Worm (Caenorhabditis elegans): Measurements from ENCODE around the gene C31B8.12.

DNA sequence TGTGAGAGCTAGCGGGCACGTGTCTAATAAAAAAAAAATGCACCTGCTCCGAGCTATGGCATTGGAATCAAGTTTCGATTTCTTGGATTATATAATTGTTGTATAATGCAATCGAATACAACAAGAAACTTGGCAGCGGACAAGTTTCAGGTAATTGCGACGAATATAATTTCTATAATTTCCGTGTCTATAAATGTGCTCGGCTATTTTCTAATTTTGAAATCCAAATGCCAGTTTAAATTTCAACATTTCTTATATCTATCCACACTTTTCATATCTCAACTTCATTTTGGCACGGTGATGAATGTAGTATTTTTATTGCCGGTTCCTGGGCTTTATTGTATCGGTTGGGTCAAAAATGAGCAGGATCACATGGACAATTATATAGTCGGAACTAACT, 2.3 kb upstream of the C31B8.12 start, which contains the start of gene C31B8.16:
- TF ChIP-seq ama-1 (optimal IDR thresholded peaks at IDR 0.05): no peak
- TF ChIP-seq pes-1 (GFP tag; IDR thresholded peaks at IDR 0.05): no peak
- no peak for TF ChIP-seq tbx-37 (GFP tag; conservative IDR thresholded peaks at IDR 0.05)
- no peak for TF ChIP-seq ceh-13 (GFP tag; optimal IDR thresholded peaks at IDR 0.05)
- no peak for TF ChIP-seq ets-7 (tag; optimal IDR thresholded peaks at IDR 0.05)
- no peak for TF ChIP-seq flt-1 (GFP tag; IDR thresholded peaks at IDR 0.05)
- TF ChIP-seq hmg-4 (GFP tag; optimal IDR thresholded peaks at IDR 0.05): no peak
- TF ChIP-seq B0310.2 (tag; optimal IDR thresholded peaks at IDR 0.05): no peak
- no peak for TF ChIP-seq tbx-11 (GFP tag; IDR thresholded peaks at IDR 0.05)
- no peak for TF ChIP-seq tra-4 (tag; optimal IDR thresholded peaks at IDR 0.05)
- TF ChIP-seq scrt-1 (GFP tag; IDR thresholded peaks at IDR 0.05): no peak
- no peak for TF ChIP-seq hnd-1 (tag; optimal IDR thresholded peaks at IDR 0.05)
- no peak for TF ChIP-seq F13C5.2 (tag; optimal IDR thresholded peaks at IDR 0.05)

All from whole organism, early embryonic.